Fruit fly (Drosophila melanogaster) ovary, adult (tissue): ENCODE results near the gene CG13285.

Source experiments
- CG17801 ChIP-seq: fragments of 200-800 bp; optimal IDR thresholded peaks from 2 replicates; lab custom pipeline; 2019; ENCODE audit warnings: missing biosample characterization, mild to moderate bottlenecking, missing genetic modification characterization, moderate library complexity; ENCODE audit not compliant: partially characterized antibody

Gene CG13285

dm6 chr3L:5562584-5562983, 27.0 kb upstream of the CG13285 start:
- no peak for TF ChIP-seq CG17801 (GFP tag; lab: Kevin White, UChicago)

dm6 chr3L:5561341-5561740, 25.8 kb upstream of the CG13285 start, which contains the start of gene sinu:
sinu (minus strand) TSS chr3L:5561598.
- TF ChIP-seq CG17801 (GFP tag; lab: Kevin White, UChicago), result no peak

dm6 chr3L:5556195-5556594, 20.6 kb upstream of the CG13285 start:
- no peak for TF ChIP-seq CG17801 (GFP tag; lab: Kevin White, UChicago)

dm6 chr3L:5554377-5554776, 18.8 kb upstream of the CG13285 start:
- no peak for TF ChIP-seq CG17801 (GFP tag; lab: Kevin White, UChicago)

dm6 chr3L:5553717-5554116, 18.2 kb upstream of the CG13285 start:
- TF ChIP-seq CG17801 (GFP tag; lab: Kevin White, UChicago), result no peak

dm6 chr3L:5551087-5551486, 15.5 kb upstream of the CG13285 start, which contains the start of gene frm:
frm (minus strand) TSS chr3L:5551159.
- TF ChIP-seq CG17801 (GFP tag; lab: Kevin White, UChicago), result no peak

dm6 chr3L:5548524-5549084, 13.0 kb upstream of the CG13285 start:
- TF ChIP-seq CG17801 (GFP tag; lab: Kevin White, UChicago), result no peak

dm6 chr3L:5542772-5543371, 7.3 kb upstream of the CG13285 start:
- no peak for TF ChIP-seq CG17801 (GFP tag; lab: Kevin White, UChicago)

- no peak for TF ChIP-seq CG17801 (GFP tag; lab: Kevin White, UChicago)
These were observed 5.2 kb upstream of the CG13285 start for dm6 chr3L:5540637-5541241.

- no peak for TF ChIP-seq CG17801 (GFP tag; lab: Kevin White, UChicago)
These were observed 1.3 kb downstream of the CG13285 start for dm6 chr3L:5534253-5534652.

dm6 chr3L:5529241-5529640, 6.3 kb downstream of the CG13285 start, which contains the start of gene Lkr:
Lkr (minus strand) TSS chr3L:5529341.
- TF ChIP-seq CG17801 (GFP tag; lab: Kevin White, UChicago), result no peak

dm6 chr3L:5522904-5523428, 12.6 kb downstream of the CG13285 start:
- TF ChIP-seq CG17801 (GFP tag; lab: Kevin White, UChicago), result no peak

- TF ChIP-seq CG17801 (GFP tag; lab: Kevin White, UChicago), result peak; percentile 82
These were observed 23.6 kb downstream of the CG13285 start for dm6 chr3L:5511959-5512358.

- no peak for TF ChIP-seq CG17801 (GFP tag; lab: Kevin White, UChicago)
These were observed 24.8 kb downstream of the CG13285 start, which contains the start of gene CG34342 for dm6 chr3L:5510760-5511159. CG34342 (minus strand) TSS chr3L:5510860.

- no peak for TF ChIP-seq CG17801 (GFP tag; lab: Kevin White, UChicago)
These were observed 36.7 kb downstream of the CG13285 start, which contains the start of gene blanks for dm6 chr3L:5498858-5499257. blanks (minus strand) TSS chr3L:5498958.
